Worm (Caenorhabditis elegans) whole organism, mixed stage, embryonic: ENCODE data around the gene gldi-2.

Experiments
- bed-3 ChIP-seq: fragments of 200-800 bp; sonication (Bioruptor generic); optimal IDR thresholded peaks from 3 replicates; lab custom pipeline; 2018; ENCODE audit warnings: mild to moderate bottlenecking, missing genetic modification characterization, moderate library complexity, missing compliant biosample characterization
- ceh-39 ChIP-seq: fragments of 150-350 bp; optimal IDR thresholded peaks from 2 replicates; lab custom pipeline; 2014; ENCODE audit warnings: missing biosample characterization, missing genetic modification characterization
- ceh-43 ChIP-seq: fragments of 200-800 bp; sonication (Bioruptor generic); optimal IDR thresholded peaks from 2 replicates; lab custom pipeline; 2018; ENCODE audit warnings: mild to moderate bottlenecking, missing genetic modification characterization, moderate library complexity, missing compliant biosample characterization
- ceh-83 ChIP-seq: fragments of 200-800 bp; sonication (Bioruptor generic); optimal IDR thresholded peaks from 2 replicates; lab custom pipeline; 2018; ENCODE audit warnings: mild to moderate bottlenecking, missing genetic modification characterization, missing compliant biosample characterization
- ces-1 ChIP-seq: fragments of 150-350 bp; optimal IDR thresholded peaks from 2 replicates; lab custom pipeline; 2014; ENCODE audit warnings: missing biosample characterization, missing genetic modification reagents, missing genetic modification characterization
- cnd-1 ChIP-seq: fragments of 200-800 bp; sonication (Bioruptor generic); optimal IDR thresholded peaks from 2 replicates; lab custom pipeline; 2018; ENCODE audit warnings: mild to moderate bottlenecking, missing genetic modification characterization, missing compliant biosample characterization
- elt-1 ChIP-seq: sonication (generic microtip); optimal IDR thresholded peaks from 2 replicates; lab custom pipeline; 2017; ENCODE audit warnings: missing genetic modification characterization, mild to moderate bottlenecking, missing compliant biosample characterization, antibody characterized with exemption, moderate library complexity, borderline replicate concordance; ENCODE audit not compliant: insufficient read depth
- elt-3 ChIP-seq: fragments of 150-350 bp; optimal IDR thresholded peaks from 2 replicates; lab custom pipeline; 2014; ENCODE audit warnings: missing biosample characterization, missing genetic modification characterization
- flh-1 ChIP-seq: fragments of 200-800 bp; sonication (Bioruptor generic); optimal IDR thresholded peaks from 2 replicates; lab custom pipeline; 2018; ENCODE audit warnings: mild to moderate bottlenecking, missing genetic modification characterization, moderate library complexity, missing compliant biosample characterization
- ham-2 ChIP-seq: fragments of 200-800 bp; sonication (Bioruptor generic); optimal IDR thresholded peaks from 2 replicates; lab custom pipeline; 2018; ENCODE audit warnings: mild to moderate bottlenecking, missing genetic modification characterization, missing compliant biosample characterization
- hlh-1 ChIP-seq: fragments of 150-350 bp; optimal IDR thresholded peaks from 2 replicates; lab custom pipeline; 2014; ENCODE audit warnings: missing biosample characterization, missing genetic modification reagents, missing genetic modification characterization
- lin-32 ChIP-seq: fragments of 200-800 bp; sonication (Bioruptor generic); optimal IDR thresholded peaks from 2 replicates; lab custom pipeline; 2018; ENCODE audit warnings: mild to moderate bottlenecking, missing genetic modification characterization, missing compliant biosample characterization
- mab-5 ChIP-seq: fragments of 150-350 bp; optimal IDR thresholded peaks from 2 replicates; lab custom pipeline; 2014; ENCODE audit warnings: missing biosample characterization, missing genetic modification characterization
- mep-1 ChIP-seq: fragments of 150-350 bp; optimal IDR thresholded peaks from 2 replicates; lab custom pipeline; 2017; ENCODE audit warnings: missing biosample characterization, missing genetic modification reagents, missing genetic modification characterization, inconsistent platforms
- mls-2 ChIP-seq: sonication (generic microtip); optimal IDR thresholded peaks from 2 replicates; lab custom pipeline; 2016; ENCODE audit warnings: mild to moderate bottlenecking, missing genetic modification characterization, moderate library complexity, missing compliant biosample characterization
- nhr-12 ChIP-seq: fragments of 150-350 bp; optimal IDR thresholded peaks from 2 replicates; lab custom pipeline; 2014; ENCODE audit warnings: missing biosample characterization, missing genetic modification characterization
- nhr-2 ChIP-seq: fragments of 150-350 bp; optimal IDR thresholded peaks from 2 replicates; lab custom pipeline; 2014; ENCODE audit warnings: missing biosample characterization, missing genetic modification characterization
- nhr-237 ChIP-seq: fragments of 150-350 bp; optimal IDR thresholded peaks from 2 replicates; lab custom pipeline; 2014; ENCODE audit warnings: missing biosample characterization, missing genetic modification characterization
- nhr-28 ChIP-seq: fragments of 150-350 bp; optimal IDR thresholded peaks from 2 replicates; lab custom pipeline; 2014; ENCODE audit warnings: missing biosample characterization, missing genetic modification characterization
- nhr-76 ChIP-seq: sonication (generic microtip); optimal IDR thresholded peaks from 2 replicates; lab custom pipeline; 2017; ENCODE audit warnings: missing biosample characterization, missing genetic modification characterization
- pha-4 ChIP-seq: fragments of 150-350 bp; optimal IDR thresholded peaks from 2 replicates; lab custom pipeline; 2018; ENCODE audit warnings: missing biosample characterization, missing genetic modification reagents, missing genetic modification characterization
- sem-2 ChIP-seq: fragments of 200-800 bp; sonication (Bioruptor generic); optimal IDR thresholded peaks from 2 replicates; lab custom pipeline; 2018; ENCODE audit warnings: mild to moderate bottlenecking, missing genetic modification characterization, missing compliant biosample characterization
- snpc-4 ChIP-seq: fragments of 150-350 bp; optimal IDR thresholded peaks from 2 replicates; lab custom pipeline; 2014; ENCODE audit warnings: missing biosample characterization, missing genetic modification characterization
- sptf-1 ChIP-seq: sonication (generic microtip); optimal IDR thresholded peaks from 2 replicates; lab custom pipeline; 2017; ENCODE audit warnings: mild to moderate bottlenecking, missing genetic modification characterization, moderate library complexity, missing compliant biosample characterization
- tbx-8 ChIP-seq: fragments of 200-800 bp; sonication (Bioruptor generic); optimal IDR thresholded peaks from 2 replicates; lab custom pipeline; 2018; ENCODE audit warnings: mild to moderate bottlenecking, missing genetic modification characterization, moderate library complexity, missing compliant biosample characterization
- unc-120 ChIP-seq: sonication (generic microtip); optimal IDR thresholded peaks from 2 replicates; lab custom pipeline; 2017; ENCODE audit warnings: missing genetic modification characterization, missing compliant biosample characterization; ENCODE audit not compliant: poor library complexity, severe bottlenecking
- unc-39 ChIP-seq: fragments of 150-350 bp; optimal IDR thresholded peaks from 2 replicates; lab custom pipeline; 2014; ENCODE audit warnings: missing biosample characterization, missing genetic modification characterization
- unc-62 ChIP-seq: fragments of 150-350 bp; optimal IDR thresholded peaks from 2 replicates; lab custom pipeline; 2014; ENCODE audit warnings: missing biosample characterization, missing genetic modification reagents, missing genetic modification characterization
- zip-8 ChIP-seq: fragments of 150-350 bp; optimal IDR thresholded peaks from 2 replicates; lab custom pipeline; 2014; ENCODE audit warnings: missing biosample characterization, missing genetic modification characterization
- ztf-11 ChIP-seq: fragments of 150-350 bp; optimal IDR thresholded peaks from 2 replicates; lab custom pipeline; 2014; ENCODE audit warnings: missing biosample characterization, missing genetic modification characterization

The gldi-2 gene

ce11 chrII:6741428-6741827 lies 41.8 kb upstream of the gldi-2 start, which contains the start of gene exos-8 (continued):
- TF ChIP-seq unc-39 (tag; lab: Kevin White, UChicago) (no peak), unc-120 (tag; lab: Kevin White, UChicago) (no peak), nhr-237 (tag; lab: Kevin White, UChicago) (peak; percentile 49), nhr-12 (tag; lab: Kevin White, UChicago) (no peak), mls-2 (tag; lab: Kevin White, UChicago) (peak; percentile 50)

ce11 chrII:6742614-6743013 lies 40.6 kb upstream of the gldi-2 start, which contains the start of gene F41G3.6:
F41G3.6 (plus strand) TSS chrII:6742914.
- TF ChIP-seq pha-4 (tag; lab: Kevin White, UChicago), result no peak
- TF ChIP-seq unc-120 (tag; lab: Kevin White, UChicago), result no peak
- TF ChIP-seq sptf-1, result no peak
- TF ChIP-seq ceh-83 (GFP tag; lab: Kevin White, UChicago), result no peak
- TF ChIP-seq ham-2 (GFP tag; lab: Kevin White, UChicago), result no peak
- TF ChIP-seq nhr-2 (tag; lab: Kevin White, UChicago), result no peak
- no peak for TF ChIP-seq lin-32 (GFP tag; lab: Kevin White, UChicago)
- no peak for TF ChIP-seq nhr-12 (tag; lab: Kevin White, UChicago)
- no peak for TF ChIP-seq nhr-28
- no peak for TF ChIP-seq unc-62
- no peak for TF ChIP-seq flh-1 (GFP tag; lab: Kevin White, UChicago)

- TF ChIP-seq mep-1 (tag; lab: Kevin White, UChicago) (no peak), sptf-1 (no peak), unc-39 (tag; lab: Kevin White, UChicago) (no peak), nhr-2 (tag; lab: Kevin White, UChicago) (no peak), mab-5 (no peak), zip-8 (no peak), elt-3 (tag; lab: Kevin White, UChicago) (no peak), ces-1 (GFP tag; lab: Kevin White, UChicago) (no peak), ceh-43 (GFP tag; lab: Kevin White, UChicago) (no peak), snpc-4 (tag; lab: Kevin White, UChicago) (no peak), mls-2 (tag; lab: Kevin White, UChicago) (no peak)
These were observed 38.6 kb upstream of the gldi-2 start, which contains the start of gene ins-15 for ce11 chrII:6744648-6745047. ins-15 (minus strand) TSS chrII:6744748.

ce11 chrII:6745783-6746182 lies 37.4 kb upstream of the gldi-2 start, which contains the start of gene ins-14:
ins-14 (minus strand) TSS chrII:6745814.
- TF ChIP-seq sem-2 (no peak), ces-1 (GFP tag; lab: Kevin White, UChicago) (no peak), unc-39 (tag; lab: Kevin White, UChicago) (no peak)
- TF ChIP-seq, all 35 proteins: peak for 0

- no peak for TF ChIP-seq mls-2 (tag; lab: Kevin White, UChicago)
- no peak for TF ChIP-seq elt-3 (tag; lab: Kevin White, UChicago)
- TF ChIP-seq ceh-39, result no peak
- TF ChIP-seq cnd-1 (tag; lab: Kevin White, UChicago), result no peak
- TF ChIP-seq unc-39 (tag; lab: Kevin White, UChicago), result no peak
- TF ChIP-seq elt-1, result no peak
- TF ChIP-seq tbx-8 (GFP tag; lab: Kevin White, UChicago), result no peak
- no peak for TF ChIP-seq ztf-11 (tag; lab: Kevin White, UChicago)
- no peak for TF ChIP-seq flh-1 (GFP tag; lab: Kevin White, UChicago)
- no peak for TF ChIP-seq ces-1 (GFP tag; lab: Kevin White, UChicago)
- no peak for TF ChIP-seq nhr-237 (tag; lab: Kevin White, UChicago)
- TF ChIP-seq sem-2, result no peak
- no peak for TF ChIP-seq lin-32 (GFP tag; lab: Kevin White, UChicago)
- no peak for TF ChIP-seq hlh-1 (tag; lab: Kevin White, UChicago)
- TF ChIP-seq nhr-2 (tag; lab: Kevin White, UChicago), result no peak
- TF ChIP-seq unc-62, result no peak
- no peak for TF ChIP-seq pha-4 (tag; lab: Kevin White, UChicago)
- no peak for TF ChIP-seq nhr-76
- no peak for TF ChIP-seq sptf-1
- TF ChIP-seq bed-3 (GFP tag; lab: Kevin White, UChicago), result no peak
These were observed 36.8 kb upstream of the gldi-2 start, which contains the start of gene F41G3.5 for ce11 chrII:6746404-6746803. F41G3.5 (plus strand) TSS chrII:6746704.
